Worm (Caenorhabditis elegans) whole organism, L1 larva: ENCODE results near the gene Y54G2A.16.

Experiments
- C34B4.2 ChIP-seq: sonication (generic microtip); optimal IDR thresholded peaks from 2 replicates; lab custom pipeline; 2017; ENCODE audit warnings: mild to moderate bottlenecking, missing genetic modification characterization, missing compliant biosample characterization
- F16B12.6 ChIP-seq: fragments of 150-350 bp; optimal IDR thresholded peaks from 2 replicates; lab custom pipeline; 2014; ENCODE audit warnings: missing biosample characterization, missing genetic modification characterization
- aly-2 ChIP-seq: fragments of 150-350 bp; optimal IDR thresholded peaks from 2 replicates; lab custom pipeline; 2014; ENCODE audit warnings: missing biosample characterization, missing genetic modification characterization
- ama-1 ChIP-seq: fragments of 150-350 bp; optimal IDR thresholded peaks from 2 replicates; lab custom pipeline; 2014
- blmp-1 ChIP-seq: fragments of 150-350 bp; optimal IDR thresholded peaks from 2 replicates; lab custom pipeline; 2014; ENCODE audit warnings: missing biosample characterization, missing genetic modification characterization
- ceh-63 ChIP-seq: fragments of 200-800 bp; sonication (Bioruptor generic); optimal IDR thresholded peaks from 2 replicates; lab custom pipeline; 2018; ENCODE audit warnings: mild to moderate bottlenecking, missing genetic modification characterization, missing compliant biosample characterization
- ceh-82 ChIP-seq, 3 experiments: fragments of 150-350 bp in 1 of 3; sonication (generic microtip) in 2 of 3; optimal IDR thresholded peaks; 2 replicates each; lab custom pipeline; 2014 to 2017; ENCODE audit warnings: missing biosample characterization in 3 of 3, missing genetic modification characterization in 3 of 3
- ces-1 ChIP-seq: fragments of 150-350 bp; optimal IDR thresholded peaks from 2 replicates; lab custom pipeline; 2014; ENCODE audit warnings: missing biosample characterization, missing genetic modification reagents, missing genetic modification characterization
- dpl-1 ChIP-seq, 3 experiments: fragments of 150-350 bp in 2 of 3; sonication (generic microtip) in 1 of 3; optimal IDR thresholded peaks; 2 replicates each; lab custom pipeline; 2014 to 2017; ENCODE audit warnings: missing biosample characterization in 3 of 3, missing genetic modification characterization in 3 of 3, missing genetic modification reagents in 3 of 3
- efl-1 ChIP-seq, 4 experiments: fragments of 150-350 bp; optimal IDR thresholded peaks in 3 of 4; peaks in 1 of 4; 1 replicate in 1 of 4; 2 replicates in 3 of 4; lab custom pipeline; 2014; ENCODE audit warnings: missing biosample characterization in 2 of 4, missing genetic modification characterization in 2 of 4, missing genetic modification reagents in 2 of 4
- egl-13 ChIP-seq: sonication (generic microtip); optimal IDR thresholded peaks from 2 replicates; lab custom pipeline; 2016; ENCODE audit warnings: missing genotype, missing genetic modification reagents, missing genetic modification characterization, missing compliant biosample characterization
- elt-2 ChIP-seq: sonication (generic microtip); optimal IDR thresholded peaks from 2 replicates; lab custom pipeline; 2016; ENCODE audit warnings: missing genetic modification characterization, mild to moderate bottlenecking, inconsistent platforms, missing compliant biosample characterization, missing genetic modification reagents
- elt-3 ChIP-seq, 6 experiments: fragments of 150-350 bp in 1 of 6; sonication (generic microtip); optimal IDR thresholded peaks; 2 replicates each; lab custom pipeline; 2017 to 2018; ENCODE audit warnings: missing biosample characterization in 6 of 6, missing genetic modification characterization in 6 of 6, inconsistent platforms in 1 of 6
- fkh-10 ChIP-seq: sonication (generic microtip); optimal IDR thresholded peaks from 2 replicates; lab custom pipeline; 2017; ENCODE audit warnings: missing biosample characterization, missing genetic modification reagents, missing genetic modification characterization
- fkh-4 ChIP-seq: sonication (generic microtip); optimal IDR thresholded peaks from 2 replicates; lab custom pipeline; 2016; ENCODE audit warnings: missing compliant biosample characterization, missing genetic modification characterization, borderline replicate concordance
- grh-1 ChIP-seq: fragments of 200-800 bp; sonication (Bioruptor generic); IDR thresholded peaks from 2 replicates; pipeline ENCODE4 v1.3.6; 2022; ENCODE audit warnings: missing genetic modification reagents, missing genetic modification characterization, missing compliant biosample characterization
- hpl-2 ChIP-seq: fragments of 150-350 bp; optimal IDR thresholded peaks from 2 replicates; lab custom pipeline; 2014; ENCODE audit warnings: missing biosample characterization, missing genetic modification reagents, missing genetic modification characterization
- irx-1 ChIP-seq: sonication (generic microtip); optimal IDR thresholded peaks from 2 replicates; lab custom pipeline; 2016; ENCODE audit warnings: missing genetic modification characterization, missing compliant biosample characterization
- isw-1 ChIP-seq: fragments of 200-800 bp; sonication (Bioruptor generic); IDR thresholded peaks from 2 replicates; pipeline ENCODE4 v1.3.6; 2022; ENCODE audit warnings: missing genetic modification characterization, missing compliant biosample characterization
- lin-13 ChIP-seq: fragments of 150-350 bp; optimal IDR thresholded peaks from 2 replicates; lab custom pipeline; 2014; ENCODE audit warnings: missing biosample characterization, missing genetic modification reagents, missing genetic modification characterization
- lin-14 ChIP-seq: fragments of 200-800 bp; sonication (Bioruptor generic); optimal IDR thresholded peaks from 2 replicates; lab custom pipeline; 2018; ENCODE audit warnings: mild to moderate bottlenecking, missing genetic modification characterization, moderate library complexity, missing compliant biosample characterization
- lin-15B ChIP-seq: fragments of 150-350 bp; sonication (generic microtip); optimal IDR thresholded peaks from 3 replicates; lab custom pipeline; 2014; ENCODE audit warnings: missing biosample characterization, missing genetic modification characterization
- lin-39 ChIP-seq: fragments of 150-350 bp; optimal IDR thresholded peaks from 2 replicates; lab custom pipeline; 2014; ENCODE audit warnings: missing biosample characterization, missing genetic modification reagents, missing genetic modification characterization
- mab-9 ChIP-seq: fragments of 200-800 bp; sonication (Bioruptor generic); IDR thresholded peaks from 2 replicates; pipeline ENCODE4 v1.3.6; 2022; ENCODE audit warnings: missing genetic modification reagents, missing genetic modification characterization, missing compliant biosample characterization
- mdl-1 ChIP-seq, 2 experiments: fragments of 150-350 bp; optimal IDR thresholded peaks; 2 replicates each; lab custom pipeline; 2014 to 2017; ENCODE audit warnings: missing biosample characterization in 2 of 2, missing genetic modification characterization in 2 of 2, inconsistent platforms in 1 of 2
- mef-2 ChIP-seq: fragments of 150-350 bp; optimal IDR thresholded peaks from 2 replicates; lab custom pipeline; 2014; ENCODE audit warnings: missing biosample characterization, missing genetic modification characterization
- nhr-11 ChIP-seq: fragments of 150-350 bp; optimal IDR thresholded peaks from 2 replicates; lab custom pipeline; 2014; ENCODE audit warnings: missing biosample characterization, missing genetic modification characterization
- nhr-12 ChIP-seq: sonication (generic microtip); optimal IDR thresholded peaks from 2 replicates; lab custom pipeline; 2017; ENCODE audit warnings: missing biosample characterization, missing genetic modification characterization
- nhr-237 ChIP-seq: fragments of 150-350 bp; optimal IDR thresholded peaks from 2 replicates; lab custom pipeline; 2014; ENCODE audit warnings: missing biosample characterization, missing genetic modification characterization
- nhr-28 ChIP-seq: fragments of 150-350 bp; optimal IDR thresholded peaks from 2 replicates; lab custom pipeline; 2014; ENCODE audit warnings: missing biosample characterization, missing genetic modification characterization
- nhr-47 ChIP-seq: sonication (generic microtip); optimal IDR thresholded peaks from 2 replicates; lab custom pipeline; 2016; ENCODE audit warnings: mild to moderate bottlenecking, missing genetic modification characterization, moderate library complexity, missing compliant biosample characterization
- nhr-85 ChIP-seq: sonication (generic microtip); peaks from one replicate; lab custom pipeline; 2016; ENCODE audit warnings: missing genetic modification characterization, inconsistent platforms, missing compliant biosample characterization
- nhr-90 ChIP-seq: sonication (generic microtip); optimal IDR thresholded peaks from 2 replicates; lab custom pipeline; 2016; ENCODE audit warnings: mild to moderate bottlenecking, missing genetic modification characterization, missing compliant biosample characterization; ENCODE audit not compliant: poor library complexity
- pag-3 ChIP-seq: sonication (generic microtip); optimal IDR thresholded peaks from 2 replicates; lab custom pipeline; 2017; ENCODE audit warnings: missing genetic modification characterization, mild to moderate bottlenecking, missing compliant biosample characterization, antibody characterized with exemption, borderline replicate concordance; ENCODE audit not compliant: insufficient read depth
- pqm-1 ChIP-seq: sonication (generic microtip); optimal IDR thresholded peaks from 3 replicates; lab custom pipeline; 2017; ENCODE audit warnings: missing biosample characterization, missing genetic modification characterization
- rnt-1 ChIP-seq: sonication (generic microtip); optimal IDR thresholded peaks from 2 replicates; lab custom pipeline; 2016; ENCODE audit warnings: mild to moderate bottlenecking, missing genetic modification characterization, moderate library complexity, missing compliant biosample characterization
- snu-23 ChIP-seq: sonication (generic microtip); optimal IDR thresholded peaks from 2 replicates; lab custom pipeline; 2016; ENCODE audit warnings: missing genetic modification characterization, missing compliant biosample characterization
- sox-4 ChIP-seq: sonication (generic microtip); optimal IDR thresholded peaks from 2 replicates; lab custom pipeline; 2016; ENCODE audit warnings: missing genetic modification characterization, missing compliant biosample characterization
- sptf-1 ChIP-seq: fragments of 150-350 bp; optimal IDR thresholded peaks from 2 replicates; lab custom pipeline; 2014; ENCODE audit warnings: missing biosample characterization, missing genetic modification characterization
- sup-37 ChIP-seq: fragments of 200-800 bp; sonication (Bioruptor generic); optimal IDR thresholded peaks from 2 replicates; lab custom pipeline; 2018; ENCODE audit warnings: mild to moderate bottlenecking, missing genetic modification characterization, missing compliant biosample characterization
- swsn-7 ChIP-seq: sonication (generic microtip); optimal IDR thresholded peaks from 2 replicates; lab custom pipeline; 2016; ENCODE audit warnings: missing genetic modification characterization, missing compliant biosample characterization
- tbx-2 ChIP-seq: sonication (generic microtip); optimal IDR thresholded peaks from 2 replicates; lab custom pipeline; 2016; ENCODE audit warnings: missing genetic modification characterization, missing compliant biosample characterization
- tlp-1 ChIP-seq: fragments of 150-350 bp; optimal IDR thresholded peaks from 2 replicates; lab custom pipeline; 2014; ENCODE audit warnings: missing biosample characterization, missing genetic modification characterization
- unc-130 ChIP-seq: fragments of 150-350 bp; optimal IDR thresholded peaks from 2 replicates; lab custom pipeline; 2017; ENCODE audit warnings: missing biosample characterization, missing genetic modification characterization, inconsistent platforms
- unc-62 ChIP-seq: fragments of 150-350 bp; optimal IDR thresholded peaks from 2 replicates; lab custom pipeline; 2014; ENCODE audit warnings: missing biosample characterization, missing genetic modification reagents, missing genetic modification characterization
- vab-15 ChIP-seq: sonication (generic microtip); optimal IDR thresholded peaks from 2 replicates; lab custom pipeline; 2017; ENCODE audit warnings: missing genotype, mild to moderate bottlenecking, missing genetic modification characterization, missing compliant biosample characterization
- zip-4 ChIP-seq: fragments of 200-800 bp; sonication (Bioruptor generic); optimal IDR thresholded peaks from 2 replicates; lab custom pipeline; 2018; ENCODE audit warnings: mild to moderate bottlenecking, missing genetic modification characterization, moderate library complexity, missing compliant biosample characterization
- ztf-11 ChIP-seq, 2 experiments: sonication (generic microtip); optimal IDR thresholded peaks; 2 replicates each; lab custom pipeline; 2016 to 2017; ENCODE audit warnings: missing genetic modification characterization in 2 of 2, missing biosample characterization in 1 of 2, missing compliant biosample characterization in 1 of 2
- ztf-4 ChIP-seq: fragments of 150-350 bp; optimal IDR thresholded peaks from 2 replicates; lab custom pipeline; 2014; ENCODE audit warnings: missing biosample characterization, missing genetic modification characterization

Gene Y54G2A.16

DNA sequence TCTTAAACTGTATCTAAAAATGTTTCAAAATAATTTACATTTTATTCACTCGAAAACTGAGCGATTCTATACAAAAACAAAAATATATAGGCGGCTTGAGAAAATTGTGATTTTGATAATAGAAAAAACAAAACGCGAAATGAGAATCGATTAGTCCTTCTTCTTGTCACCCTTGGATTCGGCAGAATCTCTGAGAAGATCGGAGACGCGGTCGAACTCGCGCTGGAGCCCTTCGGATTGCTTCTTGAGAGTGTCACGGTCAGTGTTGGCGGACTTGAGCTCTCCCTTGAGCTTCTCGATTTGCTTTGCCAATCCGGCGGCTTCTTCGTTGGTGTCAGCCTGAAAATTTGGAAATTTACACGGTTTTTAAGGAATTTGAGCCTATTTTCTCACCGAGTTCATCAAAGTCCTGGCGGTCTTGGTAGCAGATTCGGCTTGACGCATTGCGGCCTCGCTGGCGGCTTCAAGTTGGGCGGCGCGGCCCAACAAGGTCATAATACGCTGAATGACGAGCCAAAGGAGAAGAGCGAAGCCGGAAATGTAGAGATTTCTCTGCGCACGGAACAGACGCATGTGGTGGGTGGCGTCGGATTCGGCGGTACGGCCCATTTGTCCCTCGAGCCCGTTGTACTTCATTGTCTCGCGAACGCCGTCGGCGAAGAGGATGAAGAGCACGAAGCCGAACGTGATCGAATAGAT is 27.0 kb upstream of the Y54G2A.16 start:
- TF ChIP-seq efl-1 (optimal IDR thresholded peaks at IDR 0.05; lab: Kevin White, UChicago) = no peak
- peak in 1 of 2 experiments; percentile 59 for TF ChIP-seq efl-1 (GFP tag; optimal IDR thresholded peaks at IDR 0.05 in 1 of 2; lab: Kevin White, UChicago)
- no peak for TF ChIP-seq unc-130 (tag; lab: Kevin White, UChicago)

DNA sequence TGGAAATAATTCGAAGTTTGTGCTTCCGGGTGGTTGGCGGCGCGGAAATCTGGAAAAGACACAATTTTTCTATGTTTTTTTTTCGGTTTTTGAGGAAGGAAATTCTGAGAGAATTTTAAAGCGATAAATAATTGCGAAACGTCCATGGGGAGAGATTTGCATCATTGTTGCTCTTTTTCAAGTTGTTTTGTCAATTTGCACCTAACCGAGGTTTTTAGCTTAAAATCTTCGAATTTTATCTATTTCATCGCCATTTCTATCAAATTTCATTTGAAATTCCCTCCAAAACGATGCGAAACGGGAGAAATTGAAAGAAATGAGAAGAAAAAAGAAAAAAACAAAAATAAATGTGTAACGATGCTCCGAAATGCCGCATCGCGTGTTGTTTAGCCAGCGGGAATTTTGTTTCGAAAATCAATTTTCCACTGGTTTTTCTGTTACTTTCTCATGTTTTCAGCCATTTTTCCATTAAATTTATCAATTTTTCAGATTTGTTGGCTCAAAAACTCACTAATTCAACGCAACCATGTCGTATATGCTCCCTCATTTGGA is 25.8 kb upstream of the Y54G2A.16 start, which contains the start of the genes nprt-1 and dib-1:
TSS of gene nprt-1 (minus strand) at position 51 of the 552 bp plus-strand sequence.
TSS of gene dib-1 (plus strand) at position 482 of the 552 bp plus-strand sequence.
- TF ChIP-seq ztf-11 (tag; optimal IDR thresholded peaks at IDR 0.05; lab: Kevin White, UChicago) = no peak
- TF ChIP-seq isw-1 (GFP tag; lab: Robert Waterston, UW) = peak; percentile 52
- TF ChIP-seq pqm-1 (tag; lab: Kevin White, UChicago) = no peak
- TF ChIP-seq ceh-82 (tag; optimal IDR thresholded peaks at IDR 0.05; lab: Kevin White, UChicago) = peak; percentile 34 to 49 (median 43)
- peak; percentile 56 for TF ChIP-seq lin-14 (GFP tag; lab: Kevin White, UChicago)
- TF ChIP-seq hpl-2 (GFP tag; lab: Kevin White, UChicago) = no peak
- TF ChIP-seq sptf-1 (tag; lab: Kevin White, UChicago) = no peak
- TF ChIP-seq mab-9 = no peak
- TF ChIP-seq unc-130 (tag; lab: Kevin White, UChicago) = peak; percentile 28
- no peak for TF ChIP-seq unc-62 (GFP tag; lab: Kevin White, UChicago)
- TF ChIP-seq tlp-1 = no peak
- peak in 1 of 2 experiments; percentile 16 for TF ChIP-seq mdl-1 (tag; optimal IDR thresholded peaks at IDR 0.05; lab: Kevin White, UChicago)
- peak; percentile 88 to 93 (median 90) for TF ChIP-seq dpl-1 (GFP tag; optimal IDR thresholded peaks at IDR 0.05; lab: Kevin White, UChicago)
- TF ChIP-seq nhr-28 = no peak
- no peak for TF ChIP-seq ceh-63 (GFP tag; lab: Kevin White, UChicago)
- no peak for TF ChIP-seq grh-1 (GFP tag; lab: Robert Waterston, UW)
- peak; percentile 78 for TF ChIP-seq snu-23
- TF ChIP-seq nhr-12 = no peak
- no peak for TF ChIP-seq sup-37
- TF ChIP-seq lin-39 (tag; lab: Kevin White, UChicago) = no peak
- no peak for TF ChIP-seq pag-3 (tag; lab: Kevin White, UChicago)
- no peak for TF ChIP-seq ces-1
- TF ChIP-seq aly-2 = no peak
- TF ChIP-seq F16B12.6 (tag; lab: Kevin White, UChicago) = peak; percentile 42
- no peak for TF ChIP-seq fkh-10 (GFP tag; lab: Kevin White, UChicago)
- TF ChIP-seq vab-15 = no peak
- TF ChIP-seq lin-15B (tag; lab: Kevin White, UChicago) = no peak
- TF ChIP-seq nhr-85 (tag; lab: Kevin White, UChicago) = peak; percentile 63
- TF ChIP-seq blmp-1 (tag; lab: Kevin White, UChicago) = peak; percentile 59
- TF ChIP-seq zip-4 = no peak
- no peak for TF ChIP-seq nhr-11 (tag; lab: Kevin White, UChicago)
- TF ChIP-seq elt-3 (tag; optimal IDR thresholded peaks at IDR 0.05; lab: Kevin White, UChicago) = no peak
- TF ChIP-seq C34B4.2 (tag; lab: Kevin White, UChicago) = no peak
- TF ChIP-seq mef-2 (tag; lab: Kevin White, UChicago) = no peak
- no peak for TF ChIP-seq fkh-4
- peak; percentile 68 for TF ChIP-seq nhr-47 (tag; lab: Kevin White, UChicago)
- TF ChIP-seq ama-1 (lab: Kevin White, UChicago) = no peak
- no peak for TF ChIP-seq sox-4 (tag; lab: Kevin White, UChicago)
- TF ChIP-seq rnt-1 (tag; lab: Kevin White, UChicago) = peak; percentile 48
- TF ChIP-seq egl-13 (tag; lab: Kevin White, UChicago) = no peak
- TF ChIP-seq tbx-2 (tag; lab: Kevin White, UChicago) = peak; percentile 57
- no peak for TF ChIP-seq ztf-4 (tag; lab: Kevin White, UChicago)
- TF ChIP-seq irx-1 (tag; lab: Kevin White, UChicago) = no peak
- TF ChIP-seq swsn-7 = peak; percentile 51
- peak; percentile 37 for TF ChIP-seq nhr-90 (tag; lab: Kevin White, UChicago)
- no peak for TF ChIP-seq lin-13
- TF ChIP-seq elt-2 (tag; lab: Kevin White, UChicago) = no peak
- peak; percentile 27 for TF ChIP-seq nhr-237 (tag; lab: Kevin White, UChicago)
